Fruit fly (Drosophila melanogaster) whole organism, larva: ENCODE measurements around the gene CG13258.

Experiments
- noc ChIP-seq: fragments of 200-800 bp; sonication (Bioruptor generic); optimal IDR thresholded peaks from 3 replicates; lab custom pipeline; 2019; ENCODE audit warnings: missing biosample characterization, mild to moderate bottlenecking, missing genetic modification characterization, moderate library complexity

CG13258 gene

DNA sequence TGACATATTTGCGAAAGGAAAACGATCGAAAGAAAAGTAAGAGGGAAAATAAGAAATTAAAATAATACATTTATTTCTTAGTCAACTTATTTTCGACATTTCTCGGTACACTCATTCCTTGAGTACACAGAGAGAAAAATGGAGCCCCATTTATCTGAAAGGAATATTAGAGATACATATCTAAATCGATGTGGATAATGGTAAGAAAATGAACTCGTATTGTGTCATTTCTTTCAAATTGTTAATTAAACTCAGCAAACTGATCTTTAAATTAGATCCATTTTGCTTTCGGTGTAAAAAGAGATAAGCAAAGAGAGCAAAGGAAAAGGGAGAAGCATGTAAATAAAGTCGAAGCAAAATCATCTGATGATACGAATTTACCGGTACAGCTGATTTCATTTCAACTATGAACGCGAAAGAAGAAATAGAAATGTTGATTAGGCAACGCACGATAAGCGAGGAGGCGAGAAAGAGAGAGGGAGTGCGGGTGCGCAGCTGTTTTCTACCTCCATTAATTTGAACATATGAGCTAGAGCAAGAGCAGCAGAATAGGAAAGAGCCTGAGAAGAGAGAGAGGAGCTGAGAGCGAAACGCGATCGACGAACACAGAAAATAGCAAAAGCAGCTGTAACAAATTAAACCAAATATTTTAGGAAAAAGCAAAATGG lies 7.0 kb downstream of the CG13258 start:
- TF ChIP-seq noc (tag; lab: Kevin White, UChicago): peak; percentile 83

DNA sequence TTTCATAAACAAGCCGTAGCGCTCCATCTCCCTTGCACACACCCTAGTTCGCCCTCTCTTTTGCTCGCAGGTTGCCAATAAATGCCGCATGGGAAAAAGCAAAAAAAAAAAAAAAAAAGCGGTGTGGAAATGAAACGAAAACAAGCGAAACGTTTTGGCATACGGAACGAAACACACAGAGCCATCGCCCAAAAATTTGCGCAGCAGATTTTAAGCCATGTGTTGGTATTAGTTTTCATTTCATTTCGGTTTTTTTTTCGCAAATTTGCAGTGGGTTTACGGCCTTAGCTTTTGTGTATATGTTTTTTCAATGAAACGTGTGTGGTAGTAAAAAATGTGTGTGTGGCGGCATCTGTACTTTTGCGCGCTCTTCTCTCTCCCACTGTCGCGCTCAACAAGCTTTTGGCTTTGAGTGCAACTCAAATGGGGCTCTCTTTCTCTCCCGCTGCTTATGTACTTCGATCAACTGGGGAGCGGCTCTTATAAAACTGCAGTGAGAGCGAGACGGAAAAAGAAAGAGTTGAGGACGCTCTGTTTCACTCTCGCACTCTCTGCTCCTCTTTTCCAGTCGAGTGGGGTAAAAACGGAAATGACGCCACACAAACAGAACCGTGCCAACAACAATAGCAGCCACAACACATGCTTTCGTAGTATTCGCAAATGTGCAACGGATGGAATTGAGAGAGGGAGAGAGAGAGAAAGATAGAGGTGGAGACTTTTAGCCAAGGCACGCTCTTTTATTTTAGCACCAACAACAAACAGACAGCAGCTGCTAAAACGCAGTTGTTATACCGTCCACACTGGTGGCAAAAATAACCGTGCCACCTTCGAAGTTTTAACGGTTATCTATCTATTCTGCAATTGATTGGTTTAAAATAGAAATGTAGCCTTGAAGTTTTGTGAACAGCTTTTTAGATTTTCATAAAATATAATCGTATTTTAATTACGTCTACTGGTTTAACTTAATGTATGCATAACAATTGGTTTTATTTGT lies 8.2 kb downstream of the CG13258 start:
- TF ChIP-seq noc (tag; lab: Kevin White, UChicago): peak; percentile 72

DNA sequence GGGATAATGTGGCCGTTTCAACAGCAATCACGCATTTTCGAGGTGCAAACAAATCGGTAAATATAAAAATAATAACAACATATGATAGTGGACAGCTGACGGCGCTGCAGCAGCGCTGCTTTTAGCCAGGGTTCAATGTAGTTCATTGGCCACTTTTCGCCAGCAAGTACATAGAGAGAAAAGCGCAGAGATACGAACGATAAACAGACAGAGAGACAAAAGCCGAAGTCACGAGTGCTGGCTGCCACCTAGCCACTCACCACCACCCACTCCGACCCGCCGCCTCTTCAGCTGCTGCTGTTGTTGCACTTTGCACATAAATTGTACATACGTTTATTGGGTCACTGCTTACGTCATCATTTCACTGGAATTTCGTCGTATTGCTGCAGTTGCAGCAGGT lies 10.0 kb downstream of the CG13258 start:
- no peak for TF ChIP-seq noc (tag; lab: Kevin White, UChicago)

DNA sequence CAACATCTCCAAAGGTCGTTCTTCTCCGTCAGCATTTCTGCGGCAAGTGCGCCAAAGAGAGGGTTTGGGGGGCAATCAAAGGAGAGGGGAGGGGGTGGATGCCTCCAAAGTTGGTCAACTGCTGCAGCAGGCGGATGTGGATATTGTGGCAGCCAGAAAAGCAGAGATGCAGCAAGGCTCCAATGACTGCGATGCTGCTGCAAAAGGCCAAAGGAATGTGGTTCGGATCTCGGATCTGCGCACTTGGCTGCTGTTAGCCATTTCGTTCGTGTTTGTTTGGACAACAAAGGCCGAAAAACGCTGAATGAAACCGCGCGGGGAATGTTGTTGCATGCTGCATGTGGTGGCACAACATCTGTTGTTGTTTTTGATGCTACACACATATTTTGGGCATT lies 10.8 kb downstream of the CG13258 start:
- TF ChIP-seq noc (tag; lab: Kevin White, UChicago): no peak

DNA sequence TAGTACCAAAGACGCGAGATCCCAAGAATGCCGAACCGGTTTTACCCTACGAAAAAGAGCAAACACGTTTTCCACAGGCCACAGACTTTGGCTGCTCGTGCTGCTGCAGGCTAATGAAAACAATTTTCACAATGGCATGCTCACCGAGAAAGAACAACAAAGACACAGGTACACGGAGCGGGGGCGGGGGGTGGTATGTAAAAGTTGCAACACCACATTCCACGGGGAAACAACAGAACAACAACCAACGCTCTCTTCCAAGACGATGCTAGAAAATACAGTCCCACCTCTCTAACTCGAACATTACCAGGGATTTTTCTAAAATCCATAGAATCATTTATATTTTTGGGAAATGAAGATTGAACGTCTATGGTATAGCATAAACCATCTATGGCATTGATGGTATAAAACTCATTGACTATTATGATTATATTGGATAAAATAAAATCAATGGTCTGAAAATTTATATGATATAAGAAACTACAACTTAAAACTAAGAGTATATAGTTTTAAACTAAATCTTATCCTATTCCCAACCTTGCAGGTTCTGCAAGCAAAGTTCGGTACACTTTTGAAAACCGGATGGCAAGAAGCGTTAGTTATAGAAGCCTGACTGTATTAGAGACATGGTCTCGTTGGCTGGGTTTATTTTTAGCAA lies 11.3 kb downstream of the CG13258 start:
- TF ChIP-seq noc (tag; lab: Kevin White, UChicago): no peak

DNA sequence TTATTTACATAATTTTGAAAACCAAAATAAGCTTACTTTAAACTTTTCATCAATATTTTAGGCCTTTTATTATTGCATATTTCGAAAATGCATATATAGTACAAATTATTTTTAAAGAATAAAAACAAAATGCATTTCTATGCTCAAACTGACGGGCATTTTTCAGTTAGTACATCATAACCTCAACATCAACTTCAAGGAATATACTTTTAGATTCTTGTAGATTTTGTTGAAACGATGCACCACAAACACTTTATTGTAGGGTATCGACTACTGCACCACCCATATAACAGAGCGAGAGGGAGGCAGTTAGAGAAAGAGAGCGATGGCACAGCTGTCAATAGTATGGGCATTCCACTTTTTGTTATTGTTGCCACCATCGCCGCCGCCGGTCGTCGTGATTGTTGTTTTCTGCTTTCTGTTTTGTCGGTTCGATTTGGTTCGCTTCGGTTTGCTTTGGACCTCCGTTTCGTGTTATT lies 13.0 kb downstream of the CG13258 start:
- peak; percentile 67 for TF ChIP-seq noc (tag; lab: Kevin White, UChicago)

DNA sequence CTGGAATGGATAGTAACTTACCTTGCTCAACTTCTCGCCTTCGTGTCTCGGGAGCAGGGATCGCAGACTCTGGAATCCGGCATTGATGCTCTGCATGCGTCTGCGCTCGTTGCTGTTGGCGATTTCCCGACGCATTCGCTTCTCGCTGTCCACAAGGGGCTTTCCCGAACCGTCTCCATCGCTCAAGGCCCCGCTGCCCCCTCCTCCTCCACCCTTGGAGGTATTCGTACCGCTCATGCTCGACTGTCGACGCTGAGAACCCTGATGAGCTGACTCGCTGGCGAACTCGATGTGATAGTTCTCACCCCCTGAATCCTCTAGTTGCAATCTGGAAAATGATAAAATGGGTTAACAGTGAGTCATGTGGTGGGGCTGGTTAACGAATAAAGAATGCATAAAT lies 14.0 kb downstream of the CG13258 start:
- TF ChIP-seq noc (tag; lab: Kevin White, UChicago): no peak

DNA sequence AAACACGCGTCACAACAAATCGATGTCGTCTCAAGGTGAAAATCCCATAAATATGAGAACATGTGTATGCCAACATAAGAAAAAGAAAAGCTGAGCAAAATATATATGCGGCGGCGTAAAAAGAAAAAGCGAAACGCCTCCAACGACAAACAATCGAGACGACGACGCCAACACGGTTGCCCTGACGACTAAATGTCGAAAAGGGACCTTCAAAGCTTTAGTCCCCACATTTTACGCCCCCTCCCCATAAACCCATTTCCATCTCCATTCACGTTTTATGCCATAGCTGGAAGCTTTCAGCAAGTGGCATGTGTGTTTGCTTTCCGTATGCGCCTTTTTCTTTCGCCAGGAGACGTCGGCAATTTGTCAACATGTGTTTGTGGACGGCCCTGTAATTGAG lies 14.9 kb downstream of the CG13258 start:
- TF ChIP-seq noc (tag; lab: Kevin White, UChicago): no peak

DNA sequence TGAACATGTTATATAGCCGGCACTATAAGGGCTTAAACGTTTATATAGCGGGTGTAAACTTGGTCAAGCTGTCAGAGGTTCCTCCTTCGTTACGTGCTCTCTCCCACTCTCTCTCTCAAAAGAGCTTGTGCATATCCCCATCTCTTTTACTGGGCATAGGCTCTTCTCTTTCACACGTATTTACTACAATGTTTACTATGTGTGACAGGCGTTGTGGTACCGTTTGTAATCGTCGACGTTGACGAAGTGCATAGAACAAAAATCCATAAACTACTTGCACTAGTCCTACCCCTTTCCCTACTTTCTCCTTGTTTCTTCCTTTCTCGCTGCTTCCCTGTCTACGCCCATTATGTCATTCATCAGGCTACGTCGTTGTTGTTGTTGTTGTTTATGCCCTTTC lies 16.0 kb downstream of the CG13258 start:
- TF ChIP-seq noc (tag; lab: Kevin White, UChicago): no peak

DNA sequence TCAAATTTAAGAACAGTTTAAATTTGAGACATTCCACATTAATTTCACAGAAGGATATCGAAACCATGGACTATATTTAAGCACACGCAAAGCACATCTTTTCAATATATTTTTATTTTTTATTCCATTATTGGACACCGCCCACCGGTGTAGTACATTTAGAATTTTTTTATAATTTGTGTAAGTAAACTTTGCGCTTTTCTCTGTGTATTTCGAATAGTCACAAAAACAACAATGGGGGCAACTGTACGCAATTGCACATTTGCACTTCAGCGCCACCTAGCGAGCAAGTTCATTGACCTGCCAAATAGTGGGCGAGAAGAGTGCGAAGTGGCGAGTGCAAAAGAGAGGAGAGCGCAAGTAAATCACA lies 17.0 kb downstream of the CG13258 start:
- no peak for TF ChIP-seq noc (tag; lab: Kevin White, UChicago)

DNA sequence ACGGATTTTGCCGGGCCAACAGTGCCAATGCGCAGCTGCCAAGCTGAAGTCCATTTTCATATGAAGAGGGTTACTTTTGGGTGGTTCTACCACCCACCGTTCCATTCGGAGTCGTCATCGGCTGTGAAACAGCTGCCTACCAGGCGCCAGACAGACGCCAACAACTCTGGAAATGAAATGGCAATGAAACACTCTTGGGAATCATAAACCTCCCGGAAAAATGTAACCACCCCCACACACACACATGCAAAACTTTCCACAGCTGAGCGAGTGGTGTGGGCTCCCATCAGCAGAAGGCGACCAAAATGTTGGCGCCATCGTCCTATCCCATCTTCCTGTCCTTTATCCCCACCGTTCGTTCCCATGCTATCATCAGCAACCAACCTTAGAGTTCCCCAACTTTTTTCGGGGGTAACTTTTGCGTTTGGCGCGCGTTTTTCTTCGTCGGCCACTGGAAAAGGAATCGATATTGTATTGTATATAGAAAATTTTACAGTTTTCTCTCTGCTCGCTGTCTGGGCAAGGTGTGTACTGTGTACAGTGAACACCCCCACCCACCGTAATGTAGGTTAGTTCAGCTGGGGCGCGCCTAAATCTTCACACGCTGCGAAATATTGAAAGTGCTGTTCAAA lies 17.5 kb downstream of the CG13258 start:
- no peak for TF ChIP-seq noc (tag; lab: Kevin White, UChicago)

DNA sequence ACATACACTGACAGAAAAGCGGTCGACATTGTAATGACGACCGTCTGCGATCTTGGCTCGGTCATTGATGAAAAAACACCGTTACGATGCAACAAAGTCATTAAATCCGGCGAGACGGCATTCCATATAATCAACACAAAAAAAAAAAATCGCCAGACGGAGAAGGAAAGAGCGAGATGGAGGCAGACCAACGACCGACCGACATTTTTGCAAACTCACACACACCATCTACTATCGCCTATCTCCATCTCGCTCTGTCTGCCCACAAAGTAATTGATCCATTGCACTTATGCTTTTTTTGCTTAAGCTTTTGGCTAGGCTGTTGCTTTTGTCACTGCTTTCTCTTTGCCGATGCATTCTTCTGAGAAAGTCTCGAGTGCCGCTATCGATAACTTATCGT lies 18.7 kb downstream of the CG13258 start:
- TF ChIP-seq noc (tag; lab: Kevin White, UChicago): no peak

DNA sequence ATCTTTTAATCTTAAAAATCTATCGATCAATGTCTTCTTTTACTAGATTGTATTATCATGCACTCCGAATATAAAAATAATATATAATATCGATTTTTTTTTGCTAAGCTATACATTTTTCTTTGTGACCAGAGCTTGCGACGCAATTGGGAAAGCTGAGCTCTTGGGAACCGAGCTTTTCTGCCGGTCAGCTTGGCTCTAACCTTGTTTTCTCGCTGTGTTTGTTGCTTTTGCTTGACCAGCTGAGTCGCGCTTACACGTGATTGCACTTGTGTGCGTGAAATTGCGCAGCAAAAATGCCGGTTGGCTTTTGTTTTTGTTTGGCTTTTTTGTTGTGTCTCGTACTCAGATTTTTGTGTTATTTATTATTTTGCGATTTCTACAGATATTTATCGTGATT lies 19.4 kb downstream of the CG13258 start:
- TF ChIP-seq noc (tag; lab: Kevin White, UChicago): no peak

DNA sequence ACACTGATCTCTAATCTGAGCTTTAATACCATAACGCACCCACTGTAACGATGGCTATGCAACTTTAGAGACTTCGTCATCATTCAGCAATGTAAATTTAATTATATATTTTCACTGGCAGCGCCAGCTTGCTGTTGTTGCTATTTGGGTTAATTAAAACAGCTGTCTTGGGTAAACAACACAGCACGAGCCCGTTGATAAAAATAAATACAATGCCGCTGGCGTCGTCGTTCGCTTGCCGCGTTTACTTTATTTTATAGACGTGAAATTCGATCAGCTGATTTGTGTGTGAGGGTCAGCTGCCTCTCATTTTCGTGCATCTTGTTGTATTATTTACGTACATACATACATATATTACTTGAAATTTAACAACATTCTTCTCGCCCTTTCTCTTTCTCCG lies 20.1 kb downstream of the CG13258 start:
- no peak for TF ChIP-seq noc (tag; lab: Kevin White, UChicago)

DNA sequence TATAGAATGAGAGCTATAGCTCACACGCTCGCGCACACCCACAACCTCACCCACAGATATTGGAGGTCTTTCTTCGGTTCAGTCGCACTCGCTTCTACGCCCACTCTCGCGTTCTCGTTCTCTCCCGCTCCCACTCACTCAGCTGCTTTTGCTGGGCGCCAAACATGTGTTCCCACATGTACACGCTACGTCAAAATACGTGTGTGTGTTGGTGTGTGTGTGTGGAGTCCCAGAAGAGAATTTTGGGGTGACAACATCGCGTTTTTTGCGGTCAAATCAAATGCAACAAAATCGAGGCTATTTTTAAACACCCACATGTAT lies 21.4 kb downstream of the CG13258 start:
- TF ChIP-seq noc (tag; lab: Kevin White, UChicago): no peak
